Fruit fly (Drosophila melanogaster) whole organism, embryonic: Measurements from ENCODE around the gene mey.
A peak's percentile ranks its signal among the peaks of the same experiment; 100 is the strongest.

ENCODE experiments used
- Bdp1 ChIP-seq: fragments of 200-800 bp; sonication (Bioruptor generic); optimal IDR thresholded peaks from 3 replicates; lab custom pipeline; 2016; ENCODE audit warnings: missing biosample characterization, missing genetic modification characterization
- CG10959 ChIP-seq: fragments of 200-800 bp; sonication (Bioruptor generic); IDR thresholded peaks from 2 replicates; pipeline ENCODE4 v1.3.6; 2022; ENCODE audit warnings: missing biosample characterization, missing genetic modification characterization
- CG11456 ChIP-seq: fragments of 200-800 bp; sonication (Bioruptor generic); IDR thresholded peaks from 3 replicates; pipeline ENCODE4 v1.3.6; 2022; ENCODE audit warnings: missing biosample characterization, missing genetic modification characterization
- CG11723 ChIP-seq: fragments of 200-800 bp; sonication (Bioruptor generic); optimal IDR thresholded peaks from 2 replicates; lab custom pipeline; 2017; ENCODE audit warnings: missing biosample characterization, mild to moderate bottlenecking, missing genetic modification characterization
- CG12299 ChIP-seq: fragments of 200-800 bp; sonication (Bioruptor generic); optimal IDR thresholded peaks from 2 replicates; lab custom pipeline; 2018; ENCODE audit warnings: missing biosample characterization, mild to moderate bottlenecking, missing genetic modification characterization
- CG15479 ChIP-seq: fragments of 200-800 bp; sonication (Bioruptor generic); optimal IDR thresholded peaks from 3 replicates; lab custom pipeline; 2019; ENCODE audit warnings: missing biosample characterization, mild to moderate bottlenecking, missing genetic modification characterization, moderate library complexity
- CG1603 ChIP-seq: fragments of 200-800 bp; sonication (Bioruptor generic); optimal IDR thresholded peaks from 2 replicates; lab custom pipeline; 2019; ENCODE audit warnings: missing biosample characterization, mild to moderate bottlenecking, missing genetic modification characterization, moderate library complexity
- CG16779 ChIP-seq: fragments of 200-800 bp; sonication (Bioruptor generic); IDR thresholded peaks from 2 replicates; pipeline ENCODE4 v1.3.6; 2022; ENCODE audit warnings: missing biosample characterization, missing genetic modification characterization
- CG18262 ChIP-seq: fragments of 200-800 bp; optimal IDR thresholded peaks from 3 replicates; lab custom pipeline; 2019; ENCODE audit warnings: missing biosample characterization, mild to moderate bottlenecking, missing genetic modification characterization, moderate library complexity
- CG2120 ChIP-seq: fragments of 200-800 bp; sonication (Bioruptor generic); optimal IDR thresholded peaks from 3 replicates; lab custom pipeline; 2016; ENCODE audit warnings: missing biosample characterization, missing genetic modification characterization
- CG2202 ChIP-seq: fragments of 200-800 bp; sonication (Bioruptor generic); optimal IDR thresholded peaks from 2 replicates; lab custom pipeline; 2018; ENCODE audit warnings: missing biosample characterization, mild to moderate bottlenecking, missing genetic modification characterization
- CG2678 ChIP-seq: fragments of 200-800 bp; sonication (Bioruptor generic); optimal IDR thresholded peaks from 3 replicates; lab custom pipeline; 2019; ENCODE audit warnings: missing biosample characterization, mild to moderate bottlenecking, missing genetic modification characterization, moderate library complexity
- CG32767 ChIP-seq: fragments of 200-800 bp; sonication (Bioruptor generic); IDR thresholded peaks from 2 replicates; pipeline ENCODE4 v1.3.6; 2022; ENCODE audit warnings: missing biosample characterization, missing genetic modification characterization
- CG32772 ChIP-seq: fragments of 200-800 bp; sonication (Bioruptor generic); IDR thresholded peaks from 2 replicates; pipeline ENCODE4 v1.3.6; 2022; ENCODE audit warnings: missing biosample characterization, missing genetic modification characterization
- CG6654 ChIP-seq: fragments of 200-800 bp; sonication (Bioruptor generic); optimal IDR thresholded peaks from 2 replicates; lab custom pipeline; 2017; ENCODE audit warnings: missing biosample characterization, mild to moderate bottlenecking, missing genetic modification characterization
- CG8290 ChIP-seq, 3 experiments: fragments of 200-800 bp; sonication (Bioruptor generic); optimal IDR thresholded peaks; 2 replicates each; lab custom pipeline; 2016 to 2019; ENCODE audit warnings: missing biosample characterization in 3 of 3, missing genetic modification characterization in 3 of 3, mild to moderate bottlenecking in 2 of 3, moderate library complexity in 1 of 3
- CG8944 ChIP-seq: fragments of 200-800 bp; sonication (Bioruptor generic); optimal IDR thresholded peaks from 3 replicates; lab custom pipeline; 2016; ENCODE audit warnings: missing biosample characterization, missing genetic modification characterization
- Drgx ChIP-seq: fragments of 200-800 bp; sonication (Bioruptor generic); IDR thresholded peaks from 2 replicates; pipeline ENCODE4 v1.3.6; 2022; ENCODE audit warnings: missing biosample characterization, missing genetic modification characterization
- Gug ChIP-seq: fragments of 200-800 bp; sonication (Bioruptor generic); IDR thresholded peaks from 4 replicates; pipeline ENCODE4 v1.3.6; 2022; ENCODE audit warnings: missing biosample characterization, missing genetic modification characterization
- HLH4C ChIP-seq: fragments of 200-800 bp; sonication (Bioruptor generic); IDR thresholded peaks from 3 replicates; pipeline ENCODE4 v1.3.6; 2022; ENCODE audit warnings: missing biosample characterization, missing genetic modification characterization; ENCODE audit not compliant: partially characterized antibody
- Hsf ChIP-seq: fragments of 200-800 bp; sonication (Bioruptor generic); optimal IDR thresholded peaks from 3 replicates; lab custom pipeline; 2016; ENCODE audit warnings: missing biosample characterization, missing genetic modification characterization
- Nf-YA ChIP-seq: fragments of 200-800 bp; sonication (Bioruptor generic); IDR thresholded peaks from 2 replicates; pipeline ENCODE4 v1.3.6; 2022; ENCODE audit warnings: missing biosample characterization, missing genetic modification characterization
- PHDP ChIP-seq: fragments of 200-800 bp; sonication (Bioruptor generic); optimal IDR thresholded peaks from 3 replicates; lab custom pipeline; 2018; ENCODE audit warnings: missing biosample characterization, mild to moderate bottlenecking, missing genetic modification characterization, moderate library complexity
- Rfx ChIP-seq: fragments of 200-800 bp; sonication (Bioruptor generic); IDR thresholded peaks from 2 replicates; pipeline ENCODE4 v1.3.6; 2022; ENCODE audit warnings: missing biosample characterization, missing genetic modification characterization
- Sox102F ChIP-seq: fragments of 200-800 bp; sonication (Bioruptor generic); optimal IDR thresholded peaks from 2 replicates; lab custom pipeline; 2018; ENCODE audit warnings: missing biosample characterization, mild to moderate bottlenecking, missing genetic modification characterization, moderate library complexity
- Stat92E ChIP-seq, 3 experiments: fragments of >200 bp in 2 of 3; fragments of 200-800 bp in 1 of 3; sonication (Bioruptor generic) in 1 of 3; optimal IDR thresholded peaks; 2 replicates each; lab custom pipeline; 2017 to 2019; ENCODE audit warnings: missing biosample characterization in 3 of 3, missing genetic modification characterization in 3 of 3, mild to moderate bottlenecking in 1 of 3, moderate library complexity in 1 of 3
- Xbp1 ChIP-seq: fragments of 200-800 bp; sonication (Bioruptor generic); optimal IDR thresholded peaks from 3 replicates; lab custom pipeline; 2016; ENCODE audit warnings: missing biosample characterization, mild to moderate bottlenecking, missing genetic modification characterization
- Xrp1 ChIP-seq: fragments of 200-800 bp; sonication (Bioruptor generic); IDR thresholded peaks from 2 replicates; pipeline ENCODE4 v1.3.6; 2022; ENCODE audit warnings: missing biosample characterization, missing genetic modification characterization
- al ChIP-seq: fragments of 200-800 bp; sonication (Bioruptor generic); IDR thresholded peaks from 2 replicates; pipeline ENCODE4 v1.3.6; 2022; ENCODE audit warnings: missing biosample characterization, missing genetic modification characterization
- az2 ChIP-seq: fragments of 200-800 bp; sonication (Bioruptor generic); optimal IDR thresholded peaks from 3 replicates; lab custom pipeline; 2016; ENCODE audit warnings: missing biosample characterization, missing genetic modification characterization
- bsh ChIP-seq, 2 experiments: fragments of 200-800 bp; sonication (Bioruptor generic); optimal IDR thresholded peaks; 2 replicates each; lab custom pipeline; 2017 to 2018; ENCODE audit warnings: mild to moderate bottlenecking in 2 of 2, missing biosample characterization in 2 of 2, missing genetic modification characterization in 2 of 2, moderate library complexity in 1 of 2
- chif ChIP-seq, 2 experiments: fragments of 200-800 bp; sonication (Bioruptor generic); optimal IDR thresholded peaks; 3 replicates each; lab custom pipeline; 2016; ENCODE audit warnings: missing biosample characterization in 2 of 2, missing genetic modification characterization in 2 of 2
- ci ChIP-seq: fragments of 200-800 bp; sonication (Bioruptor generic); IDR thresholded peaks from 3 replicates; pipeline ENCODE4 v1.3.6; 2022; ENCODE audit warnings: missing biosample characterization, missing genetic modification characterization
- fd96Cb ChIP-seq: fragments of 200-800 bp; sonication (Bioruptor generic); optimal IDR thresholded peaks from 2 replicates; lab custom pipeline; 2018; ENCODE audit warnings: missing biosample characterization, mild to moderate bottlenecking, missing genetic modification characterization, moderate library complexity
- gem ChIP-seq: fragments of 200-800 bp; sonication (Bioruptor generic); optimal IDR thresholded peaks from 2 replicates; lab custom pipeline; 2019; ENCODE audit warnings: missing biosample characterization, mild to moderate bottlenecking, missing genetic modification characterization, moderate library complexity
- lmd ChIP-seq: fragments of 200-800 bp; sonication (Bioruptor generic); IDR thresholded peaks from 2 replicates; pipeline ENCODE4 v1.3.6; 2022; ENCODE audit warnings: missing biosample characterization, missing genetic modification characterization
- nmo ChIP-seq: fragments of 200-800 bp; sonication (Bioruptor generic); optimal IDR thresholded peaks from 2 replicates; lab custom pipeline; 2018; ENCODE audit warnings: missing biosample characterization, mild to moderate bottlenecking, missing genetic modification characterization, moderate library complexity
- oc ChIP-seq: fragments of 200-800 bp; sonication (Bioruptor generic); optimal IDR thresholded peaks from 2 replicates; lab custom pipeline; 2018; ENCODE audit warnings: missing biosample characterization, mild to moderate bottlenecking, missing genetic modification characterization, moderate library complexity
- pnt ChIP-seq: fragments of 200-800 bp; sonication (Bioruptor generic); optimal IDR thresholded peaks from 3 replicates; lab custom pipeline; 2016; ENCODE audit warnings: missing biosample characterization, missing genetic modification characterization
- sc ChIP-seq, 3 experiments: fragments of >200 bp in 2 of 3; fragments of 200-800 bp in 1 of 3; sonication (Bioruptor generic) in 1 of 3; optimal IDR thresholded peaks; 2 replicates in 2 of 3; 3 replicates in 1 of 3; lab custom pipeline; 2017; ENCODE audit warnings: mild to moderate bottlenecking in 1 of 3, missing biosample characterization in 1 of 3, missing genetic modification characterization in 1 of 3, missing genetic modification reagents in 1 of 3
- sens ChIP-seq: fragments of 200-800 bp; sonication (Bioruptor generic); peaks from one replicate; lab custom pipeline; 2016; ENCODE audit warnings: missing biosample characterization, missing genetic modification characterization
- sima ChIP-seq: fragments of 200-800 bp; sonication (Bioruptor generic); optimal IDR thresholded peaks from 2 replicates; lab custom pipeline; 2016; ENCODE audit warnings: missing biosample characterization, missing genetic modification characterization
- stwl ChIP-seq: fragments of 200-800 bp; sonication (Bioruptor generic); optimal IDR thresholded peaks from 3 replicates; lab custom pipeline; 2018; ENCODE audit warnings: missing biosample characterization, mild to moderate bottlenecking, missing genetic modification characterization, moderate library complexity
- tio ChIP-seq: fragments of 200-800 bp; sonication (Bioruptor generic); optimal IDR thresholded peaks from 2 replicates; lab custom pipeline; 2017; ENCODE audit warnings: missing biosample characterization, missing genetic modification characterization, inconsistent platforms
- trh ChIP-seq: fragments of 200-800 bp; sonication (Bioruptor generic); optimal IDR thresholded peaks from 2 replicates; lab custom pipeline; 2016; ENCODE audit warnings: missing biosample characterization, missing genetic modification characterization
- unpg ChIP-seq: fragments of 200-800 bp; sonication (Bioruptor generic); optimal IDR thresholded peaks from 3 replicates; lab custom pipeline; 2018; ENCODE audit warnings: missing biosample characterization, mild to moderate bottlenecking, missing genetic modification characterization, moderate library complexity
- usp ChIP-seq: fragments of >200 bp; optimal IDR thresholded peaks from 2 replicates; lab custom pipeline; 2017; ENCODE audit warnings: missing biosample characterization, missing genetic modification characterization
- vvl ChIP-seq: fragments of 200-800 bp; sonication (Bioruptor generic); IDR thresholded peaks from 2 replicates; pipeline ENCODE4 v1.3.6; 2022; ENCODE audit warnings: missing biosample characterization, missing genetic modification characterization
- zfh1 ChIP-seq: fragments of 200-800 bp; sonication (Bioruptor generic); IDR thresholded peaks from 3 replicates; pipeline ENCODE4 v1.3.6; 2022; ENCODE audit warnings: missing biosample characterization, missing genetic modification characterization
- zfh2 ChIP-seq: fragments of 200-800 bp; sonication (Bioruptor generic); optimal IDR thresholded peaks from 2 replicates; lab custom pipeline; 2016; ENCODE audit warnings: missing biosample characterization, missing genetic modification characterization

The mey gene

DNA sequence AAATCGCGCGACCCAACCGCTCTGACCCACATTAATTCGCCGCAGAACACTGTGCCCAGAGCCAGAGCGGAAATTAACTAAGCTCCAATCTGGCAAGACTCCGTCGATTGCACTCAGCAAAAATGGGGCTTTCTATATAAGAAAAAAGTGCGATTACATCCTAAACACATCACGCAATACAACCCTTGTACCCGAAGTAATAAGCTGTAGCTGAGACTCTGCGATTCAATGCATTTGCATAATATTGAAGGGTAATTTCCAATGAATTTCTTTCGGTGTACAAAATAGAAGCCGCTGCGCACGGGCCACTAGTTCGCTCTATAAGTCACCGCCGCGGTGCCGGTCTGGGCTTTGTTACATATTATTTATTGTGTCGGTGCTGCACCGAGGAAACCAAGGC is 16.9 kb upstream of the mey start (continued):
- TF ChIP-seq sc (optimal IDR thresholded peaks at IDR 0.05; lab: Kevin White, UChicago) (no peak), sc (GFP tag; optimal IDR thresholded peaks at IDR 0.05; lab: Kevin White, UChicago) (peak; percentile 20), fd96Cb (tag; lab: Kevin White, UChicago) (no peak), CG16779 (no peak), lmd (GFP tag; lab: Robert Waterston, UW) (no peak), CG8944 (GFP tag; lab: Kevin White, UChicago) (no peak), Stat92E (GFP tag; optimal IDR thresholded peaks at IDR 0.05; lab: Kevin White, UChicago) (no peak), Xbp1 (GFP tag; lab: Kevin White, UChicago) (peak; percentile 36), Nf-YA (GFP tag; lab: Robert Waterston, UW) (no peak), nmo (GFP tag; lab: Kevin White, UChicago) (peak; percentile 30), CG1603 (tag; lab: Kevin White, UChicago) (peak; percentile 57), zfh1 (GFP tag; lab: Robert Waterston, UW) (0 out of 3 replicates have a peak, but pooled peaks have one; percentile 57), CG32772 (GFP tag; lab: Robert Waterston, UW) (no peak), al (GFP tag; lab: Robert Waterston, UW) (no peak), CG8290 (GFP tag; optimal IDR thresholded peaks at IDR 0.05; lab: Kevin White, UChicago) (no peak), CG8290 (tag; optimal IDR thresholded peaks at IDR 0.05; lab: Kevin White, UChicago) (no peak), CG2202 (tag; lab: Kevin White, UChicago) (no peak), CG32767 (GFP tag; lab: Robert Waterston, UW) (0 out of 2 replicates have a peak, but pooled peaks have one; percentile 11), CG11456 (GFP tag; lab: Robert Waterston, UW) (no peak), CG18262 (tag; lab: Kevin White, UChicago) (peak; percentile 7), HLH4C (no peak), unpg (GFP tag; lab: Kevin White, UChicago) (peak; percentile 44), sens (GFP tag; lab: Kevin White, UChicago) (peak; percentile 90), oc (tag; lab: Kevin White, UChicago) (no peak), CG10959 (GFP tag; lab: Robert Waterston, UW) (no peak), CG2120 (no peak), pnt (GFP tag; lab: Kevin White, UChicago) (no peak), CG2678 (tag; lab: Kevin White, UChicago) (no peak), chif (GFP tag; optimal IDR thresholded peaks at IDR 0.05; lab: Kevin White, UChicago) (peak in 1 of 2 experiments; percentile 30), stwl (no peak), CG6654 (GFP tag; lab: Kevin White, UChicago) (no peak), Gug (GFP tag; lab: Robert Waterston, UW) (0 out of 4 replicates have a peak, but pooled peaks have one; percentile 6), tio (peak; percentile 3), CG11723 (no peak), Sox102F (GFP tag; lab: Kevin White, UChicago) (peak; percentile 47), CG12299 (tag; lab: Kevin White, UChicago) (no peak), Bdp1 (no peak), zfh2 (GFP tag; lab: Kevin White, UChicago) (no peak), usp (no peak), ci (GFP tag; lab: Robert Waterston, UW) (peak; percentile 54; the same call in 1 of the 3 replicates), az2 (peak; percentile 28), CG15479 (GFP tag; lab: Kevin White, UChicago) (no peak), gem (peak; percentile 48), Rfx (GFP tag; lab: Robert Waterston, UW) (no peak), PHDP (no peak), vvl (GFP tag; lab: Robert Waterston, UW) (peak; percentile 47; the same call in 1 of the 2 replicates), Hsf (GFP tag; lab: Kevin White, UChicago) (peak; percentile 2), trh (GFP tag; lab: Kevin White, UChicago) (no peak), sima (GFP tag; lab: Kevin White, UChicago) (no peak), bsh (GFP tag; optimal IDR thresholded peaks at IDR 0.05; lab: Kevin White, UChicago) (peak in 1 of 2 experiments; percentile 57), Xrp1 (GFP tag; lab: Robert Waterston, UW) (no peak), Drgx (GFP tag; lab: Robert Waterston, UW) (peak; percentile 70)
